Worm (Caenorhabditis elegans): Measurements from ENCODE around the gene K03B4.2.

K03B4.2 gene

ce11 chrV:4719965-4720364, 32.2 kb downstream of the K03B4.2 start, which contains the start of gene prx-6:
TSS of gene prx-6 (minus strand) at chrV:4720093.
- TF ChIP-seq nhr-80 (tag; optimal IDR thresholded peaks at IDR 0.05) (peak; percentile 39), him-1 (tag; optimal IDR thresholded peaks at IDR 0.05) (no peak)

DNA sequence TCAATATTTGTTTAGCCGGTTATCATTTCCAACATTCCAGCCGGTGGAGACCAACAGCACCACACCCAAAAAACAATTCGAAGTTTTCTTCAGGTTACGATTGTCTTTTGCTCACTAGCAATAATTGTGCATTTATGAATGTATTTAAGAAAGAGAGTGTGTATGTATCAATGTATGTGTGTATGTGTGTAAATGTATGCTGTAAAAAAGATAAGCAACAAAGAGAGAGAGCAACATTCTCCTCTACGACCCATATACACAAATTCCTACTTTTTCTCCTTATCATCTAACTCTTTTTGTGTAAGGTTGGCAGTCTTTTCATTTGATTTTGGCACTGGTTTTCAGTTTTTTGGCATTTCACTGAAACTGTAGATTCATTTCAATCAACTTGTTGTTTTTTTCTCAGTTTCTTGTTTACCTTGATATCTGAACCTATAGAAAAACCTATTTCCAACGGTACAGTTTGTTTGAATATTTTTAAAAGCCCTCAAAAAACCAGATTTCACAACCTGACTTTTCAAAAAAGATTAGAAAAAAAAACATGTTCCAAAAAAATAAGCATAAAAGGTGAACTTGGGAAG, 33.2 kb downstream of the K03B4.2 start:
- TF ChIP-seq nhr-80 (tag; optimal IDR thresholded peaks at IDR 0.05) (peak; percentile 72), sdz-38 (tag; optimal IDR thresholded peaks at IDR 0.05) (no peak), ztf-18 (tag; optimal IDR thresholded peaks at IDR 0.05) (no peak), unc-62 (GFP tag; optimal IDR thresholded peaks at IDR 0.05) (no peak)

DNA sequence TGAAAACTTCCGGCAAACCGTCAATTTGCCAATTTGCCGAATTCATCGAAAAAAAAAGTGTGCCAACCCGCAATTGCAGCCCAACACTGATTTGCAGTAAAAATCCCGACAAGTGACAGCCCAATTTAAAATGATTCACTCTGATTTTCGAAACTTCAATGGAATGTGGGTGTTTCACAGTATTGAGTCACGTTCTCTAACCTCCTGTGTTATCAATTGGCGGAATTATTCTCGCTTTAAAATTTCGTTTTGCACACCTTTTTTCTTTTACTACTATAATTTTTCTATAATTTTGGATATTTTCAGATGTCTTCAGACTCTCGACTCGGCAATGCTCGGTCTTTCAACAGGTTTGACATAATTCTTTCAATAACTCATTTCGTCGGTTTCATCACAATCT, 34.5 kb downstream of the K03B4.2 start, which contains the start of gene F39G3.5:
TSS of gene F39G3.5 (plus strand) at position 301 of the 400 bp plus-strand sequence.
- TF ChIP-seq attf-6 (GFP tag; IDR thresholded peaks at IDR 0.05), result no peak
- TF ChIP-seq F57A8.1 (GFP tag; optimal IDR thresholded peaks at IDR 0.05), result no peak
- no peak for TF ChIP-seq madf-10 (tag; optimal IDR thresholded peaks at IDR 0.05)

DNA sequence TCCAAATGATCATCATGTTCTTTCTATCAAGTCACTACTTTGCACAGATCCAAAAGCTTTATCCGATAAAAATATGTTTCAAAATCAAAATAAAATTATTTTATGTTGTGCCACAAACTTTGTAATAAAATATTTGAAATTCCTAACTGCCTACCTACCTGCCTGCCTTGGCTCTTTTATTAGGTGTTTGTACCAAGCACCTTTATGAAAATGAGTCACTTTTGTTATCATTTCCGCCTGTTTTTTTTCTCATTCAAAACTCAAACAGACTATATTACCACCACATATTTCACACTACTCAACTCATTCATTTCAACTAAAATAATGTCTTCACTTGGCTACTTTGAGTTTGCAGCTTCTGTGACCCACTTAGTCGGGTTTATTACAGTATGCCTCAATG, 36.7 kb downstream of the K03B4.2 start, which contains the start of gene F39G3.4:
TSS of gene F39G3.4 (plus strand) at position 301 of the 400 bp plus-strand sequence.
- no peak for TF ChIP-seq hmg-20 (GFP tag; IDR thresholded peaks at IDR 0.05)
- TF ChIP-seq ztf-22 (GFP tag; optimal IDR thresholded peaks at IDR 0.05), result no peak
- no peak for TF ChIP-seq efl-1 (GFP tag; optimal IDR thresholded peaks at IDR 0.05)
- no peak for TF ChIP-seq ztf-6 (GFP tag; IDR thresholded peaks at IDR 0.05)
- no peak for TF ChIP-seq sptf-2 (GFP tag; optimal IDR thresholded peaks at IDR 0.05)
- no peak for TF ChIP-seq dpl-1 (GFP tag; optimal IDR thresholded peaks at IDR 0.05)
- no peak for TF ChIP-seq madf-10 (tag; optimal IDR thresholded peaks at IDR 0.05)
- no peak for TF ChIP-seq nhr-80 (tag; optimal IDR thresholded peaks at IDR 0.05)

ce11 chrV:4730075-4730474, 42.3 kb downstream of the K03B4.2 start, which contains the start of gene tig-2:
TSS of gene tig-2 (minus strand) at chrV:4730161.
- TF ChIP-seq pha-4 (tag; optimal IDR thresholded peaks at IDR 0.05) (no peak), mel-28 (tag; optimal IDR thresholded peaks at IDR 0.05; ENCODE audit: borderline replicate concordance) (no peak), ztf-3 (GFP tag; optimal IDR thresholded peaks at IDR 0.05) (no peak), nhr-120 (GFP tag; IDR thresholded peaks at IDR 0.05) (no peak), lir-1 (GFP tag; conservative IDR thresholded peaks at IDR 0.05) (no peak), bed-1 (GFP tag; IDR thresholded peaks at IDR 0.05) (no peak), pbrm-1 (GFP tag; IDR thresholded peaks at IDR 0.05) (no peak), ztf-26 (tag; optimal IDR thresholded peaks at IDR 0.05) (peak; percentile 38), F57C9.4 (tag; optimal IDR thresholded peaks at IDR 0.05) (no peak), K11D2.4 (GFP tag; IDR thresholded peaks at IDR 0.05) (peak; percentile 52; the same call in 1 of the 2 replicates), egl-18 (GFP tag; IDR thresholded peaks at IDR 0.05) (no peak), ets-4 (GFP tag; optimal IDR thresholded peaks at IDR 0.05) (no peak), F23B12.7 (tag; optimal IDR thresholded peaks at IDR 0.05; ENCODE audit: insufficient read depth) (no peak), ZK185.1 (tag; optimal IDR thresholded peaks at IDR 0.05; ENCODE audit: poor library complexity, severe bottlenecking) (no peak), somi-1 (GFP tag; optimal IDR thresholded peaks at IDR 0.05) (peak; percentile 63), rcor-1 (GFP tag; IDR thresholded peaks at IDR 0.05) (no peak), chd-7 (tag; optimal IDR thresholded peaks at IDR 0.05) (no peak), B0261.1 (tag; optimal IDR thresholded peaks at IDR 0.05) (no peak), cebp-1 (GFP tag; IDR thresholded peaks at IDR 0.05) (no peak), cebp-1 (tag; optimal IDR thresholded peaks at IDR 0.05) (peak; percentile 40), egl-44 (GFP tag; IDR thresholded peaks at IDR 0.05) (no peak), Y67H2A.10 (GFP tag; conservative IDR thresholded peaks at IDR 0.05) (no peak), lsy-27 (tag; optimal IDR thresholded peaks at IDR 0.05; ENCODE audit: borderline replicate concordance, insufficient read depth) (no peak), let-607 (tag; optimal IDR thresholded peaks at IDR 0.05) (no peak), F37B4.10 (GFP tag; IDR thresholded peaks at IDR 0.05) (no peak), nfyb-1 (GFP tag; IDR thresholded peaks at IDR 0.05) (0 out of 2 replicates have a peak, but pooled peaks have one; percentile 22), nhr-90 (tag; optimal IDR thresholded peaks at IDR 0.05) (no peak), efl-1 (GFP tag; optimal IDR thresholded peaks at IDR 0.05) (no peak)
